Fruit fly (Drosophila melanogaster) whole organism, embryonic: ENCODE data around the gene CG7806.

ENCODE experiments used
- BEAF-32 ChIP-seq: fragments of 200-800 bp; sonication (Bioruptor generic); optimal IDR thresholded peaks from 3 replicates; lab custom pipeline; 2017; ENCODE audit warnings: missing biosample characterization, missing genetic modification characterization, mild to moderate bottlenecking, moderate library complexity, missing genetic modification reagents
- CG10654 ChIP-seq: fragments of 200-800 bp; sonication (Bioruptor generic); optimal IDR thresholded peaks from 2 replicates; lab custom pipeline; 2016; ENCODE audit warnings: missing biosample characterization, missing genetic modification characterization
- CG10959 ChIP-seq: fragments of 200-800 bp; sonication (Bioruptor generic); IDR thresholded peaks from 2 replicates; pipeline ENCODE4 v1.3.6; 2022; ENCODE audit warnings: missing biosample characterization, missing genetic modification characterization
- CG11398 ChIP-seq: fragments of 200-800 bp; sonication (Bioruptor generic); optimal IDR thresholded peaks from 2 replicates; lab custom pipeline; 2016; ENCODE audit warnings: missing biosample characterization, missing genetic modification characterization
- CG13123 ChIP-seq: fragments of 200-800 bp; sonication (Bioruptor generic); optimal IDR thresholded peaks from 2 replicates; lab custom pipeline; 2016; ENCODE audit warnings: missing biosample characterization, missing genetic modification characterization
- CG13287 ChIP-seq: fragments of 200-800 bp; sonication (Bioruptor generic); IDR thresholded peaks from 2 replicates; pipeline ENCODE4 v1.3.6; 2022; ENCODE audit warnings: missing biosample characterization, missing genetic modification characterization; ENCODE audit not compliant: partially characterized antibody
- CG14860 ChIP-seq: fragments of 200-800 bp; sonication (Bioruptor generic); IDR thresholded peaks from 3 replicates; pipeline ENCODE4 v1.3.6; 2022; ENCODE audit warnings: missing biosample characterization, missing genetic modification characterization; ENCODE audit not compliant: partially characterized antibody
- CG16813 ChIP-seq: fragments of 200-800 bp; sonication (Bioruptor generic); IDR thresholded peaks from 3 replicates; pipeline ENCODE4 v1.3.6; 2022; ENCODE audit warnings: missing biosample characterization, missing genetic modification characterization; ENCODE audit not compliant: partially characterized antibody
- CG16815 ChIP-seq: fragments of 200-800 bp; sonication (Bioruptor generic); optimal IDR thresholded peaks from 3 replicates; lab custom pipeline; 2017; ENCODE audit warnings: missing biosample characterization, mild to moderate bottlenecking, missing genetic modification characterization
- CG16863 ChIP-seq: fragments of 200-800 bp; sonication (Bioruptor generic); optimal IDR thresholded peaks from 3 replicates; lab custom pipeline; 2016; ENCODE audit warnings: missing biosample characterization, missing genetic modification characterization
- CG17359 ChIP-seq: fragments of 200-800 bp; sonication (Bioruptor generic); optimal IDR thresholded peaks from 3 replicates; lab custom pipeline; 2018; ENCODE audit warnings: missing biosample characterization, mild to moderate bottlenecking, missing genetic modification characterization, moderate library complexity
- CG2120 ChIP-seq: fragments of 200-800 bp; sonication (Bioruptor generic); optimal IDR thresholded peaks from 3 replicates; lab custom pipeline; 2016; ENCODE audit warnings: missing biosample characterization, missing genetic modification characterization
- CG3281 ChIP-seq: fragments of 200-800 bp; sonication (Bioruptor generic); optimal IDR thresholded peaks from 3 replicates; lab custom pipeline; 2017; ENCODE audit warnings: missing biosample characterization, mild to moderate bottlenecking, missing genetic modification characterization
- CG3407 ChIP-seq: fragments of 200-800 bp; sonication (Bioruptor generic); optimal IDR thresholded peaks from 2 replicates; lab custom pipeline; 2018; ENCODE audit warnings: missing biosample characterization, mild to moderate bottlenecking, missing genetic modification characterization
- CG34224 ChIP-seq: fragments of 200-800 bp; sonication (Bioruptor generic); IDR thresholded peaks from 3 replicates; pipeline ENCODE4 v1.3.6; 2022; ENCODE audit warnings: missing biosample characterization, missing genetic modification characterization; ENCODE audit not compliant: partially characterized antibody
- CG6254 ChIP-seq: fragments of 200-800 bp; sonication (Bioruptor generic); optimal IDR thresholded peaks from 3 replicates; lab custom pipeline; 2017; ENCODE audit warnings: mild to moderate bottlenecking, missing biosample characterization, missing genetic modification reagents, missing genetic modification characterization
- CG7372 ChIP-seq: fragments of 200-800 bp; sonication (Bioruptor generic); IDR thresholded peaks from 2 replicates; pipeline ENCODE4 v1.3.6; 2022; ENCODE audit warnings: missing biosample characterization, missing genetic modification characterization
- CG9727 ChIP-seq: fragments of 200-800 bp; sonication (Bioruptor generic); optimal IDR thresholded peaks from 3 replicates; lab custom pipeline; 2017; ENCODE audit warnings: missing biosample characterization, mild to moderate bottlenecking, missing genetic modification characterization
- Dbx ChIP-seq: fragments of 200-800 bp; sonication (Bioruptor generic); IDR thresholded peaks from 3 replicates; pipeline ENCODE4 v1.3.6; 2022; ENCODE audit warnings: missing biosample characterization, missing genetic modification characterization
- E2f2 ChIP-seq: fragments of 200-800 bp; sonication (Bioruptor generic); IDR thresholded peaks from 2 replicates; pipeline ENCODE4 v1.3.6; 2022; ENCODE audit warnings: missing biosample characterization, missing genetic modification characterization
- Meics ChIP-seq: fragments of 200-800 bp; sonication (Bioruptor generic); optimal IDR thresholded peaks from 2 replicates; lab custom pipeline; 2017; ENCODE audit warnings: missing biosample characterization, mild to moderate bottlenecking, missing genetic modification characterization
- NC2β ChIP-seq: fragments of 200-800 bp; sonication (Bioruptor generic); optimal IDR thresholded peaks from 2 replicates; lab custom pipeline; 2016; ENCODE audit warnings: missing biosample characterization, missing genetic modification characterization
- Scr ChIP-seq: fragments of 200-800 bp; sonication (Bioruptor generic); IDR thresholded peaks from 2 replicates; pipeline ENCODE4 v1.3.6; 2022; ENCODE audit warnings: missing biosample characterization, missing genetic modification characterization; ENCODE audit not compliant: partially characterized antibody
- Stat92E ChIP-seq, 3 experiments: fragments of >200 bp in 2 of 3; fragments of 200-800 bp in 1 of 3; sonication (Bioruptor generic) in 1 of 3; optimal IDR thresholded peaks; 2 replicates each; lab custom pipeline; 2017 to 2019; ENCODE audit warnings: missing biosample characterization in 3 of 3, missing genetic modification characterization in 3 of 3, mild to moderate bottlenecking in 1 of 3, moderate library complexity in 1 of 3
- Usf ChIP-seq: fragments of 200-800 bp; sonication (Bioruptor generic); optimal IDR thresholded peaks from 2 replicates; lab custom pipeline; 2017; ENCODE audit warnings: missing genotype, missing biosample characterization, missing genetic modification characterization
- ase ChIP-seq: fragments of 200-800 bp; sonication (Bioruptor generic); IDR thresholded peaks from 3 replicates; pipeline ENCODE4 v1.3.6; 2022; ENCODE audit warnings: missing biosample characterization, missing genetic modification characterization
- chinmo ChIP-seq: fragments of 200-800 bp; sonication (Bioruptor generic); IDR thresholded peaks from 4 replicates; pipeline ENCODE4 v1.3.6; 2022; ENCODE audit warnings: missing biosample characterization, missing genetic modification characterization; ENCODE audit not compliant: partially characterized antibody
- da ChIP-seq: fragments of 200-800 bp; sonication (Bioruptor generic); optimal IDR thresholded peaks from 2 replicates; lab custom pipeline; 2016; ENCODE audit warnings: missing biosample characterization, missing genetic modification characterization
- dm ChIP-seq: fragments of 200-800 bp; sonication (Bioruptor generic); optimal IDR thresholded peaks from 3 replicates; lab custom pipeline; 2016; ENCODE audit warnings: missing biosample characterization, missing genetic modification characterization
- fd64A ChIP-seq: fragments of 200-800 bp; sonication (Bioruptor generic); optimal IDR thresholded peaks from 3 replicates; lab custom pipeline; 2018; ENCODE audit warnings: missing biosample characterization, mild to moderate bottlenecking, missing genetic modification characterization
- fu2 ChIP-seq: fragments of 200-800 bp; sonication (Bioruptor generic); optimal IDR thresholded peaks from 2 replicates; lab custom pipeline; 2016; ENCODE audit warnings: missing biosample characterization, missing genetic modification characterization
- gce ChIP-seq: fragments of 200-800 bp; sonication (Bioruptor generic); IDR thresholded peaks from 3 replicates; pipeline ENCODE4 v1.3.6; 2022; ENCODE audit warnings: missing biosample characterization, missing genetic modification characterization
- pan ChIP-seq, 4 experiments: fragments of >200 bp in 3 of 4; fragments of 200-800 bp in 1 of 4; sonication (Bioruptor generic) in 1 of 4; optimal IDR thresholded peaks in 3 of 4; IDR thresholded peaks in 1 of 4; 2 replicates each; pipeline versions ENCODE4 v1.3.6 to Lab custom; 2017 to 2022; ENCODE audit warnings: missing biosample characterization in 2 of 4, missing genetic modification characterization in 2 of 4, mixed read lengths in 1 of 4
- pita ChIP-seq: fragments of 200-800 bp; sonication (Bioruptor generic); optimal IDR thresholded peaks from 2 replicates; lab custom pipeline; 2017; ENCODE audit warnings: missing biosample characterization, mild to moderate bottlenecking, missing genetic modification characterization
- schlank ChIP-seq: fragments of 200-800 bp; sonication (Bioruptor generic); optimal IDR thresholded peaks from 2 replicates; lab custom pipeline; 2018; ENCODE audit warnings: missing biosample characterization, mild to moderate bottlenecking, missing genetic modification characterization
- sens-2 ChIP-seq: fragments of 200-800 bp; sonication (Bioruptor generic); IDR thresholded peaks from 2 replicates; pipeline ENCODE4 v1.3.6; 2022; ENCODE audit warnings: missing biosample characterization, missing genetic modification characterization
- seq ChIP-seq: fragments of 200-800 bp; sonication (Bioruptor generic); IDR thresholded peaks from 2 replicates; pipeline ENCODE4 v1.3.6; 2022; ENCODE audit warnings: missing biosample characterization, missing genetic modification characterization
- shn ChIP-seq: fragments of 200-800 bp; sonication (Bioruptor generic); optimal IDR thresholded peaks from 3 replicates; lab custom pipeline; 2016; ENCODE audit warnings: missing biosample characterization, missing genetic modification characterization
- sisA ChIP-seq: fragments of 200-800 bp; sonication (Bioruptor generic); IDR thresholded peaks from 2 replicates; pipeline ENCODE4 v1.3.6; 2022; ENCODE audit warnings: missing biosample characterization, missing genetic modification characterization
- sob ChIP-seq: fragments of 200-800 bp; sonication (Bioruptor generic); IDR thresholded peaks from 2 replicates; pipeline ENCODE4 v1.3.6; 2022; ENCODE audit warnings: missing biosample characterization, missing genetic modification characterization
- tap ChIP-seq: fragments of 200-800 bp; optimal IDR thresholded peaks from 3 replicates; lab custom pipeline; 2019; ENCODE audit warnings: missing biosample characterization, mild to moderate bottlenecking, missing genetic modification characterization, moderate library complexity
- tna ChIP-seq: fragments of 200-800 bp; sonication (Bioruptor generic); IDR thresholded peaks from 2 replicates; pipeline ENCODE4 v1.3.6; 2022; ENCODE audit warnings: missing biosample characterization, missing genetic modification characterization; ENCODE audit not compliant: partially characterized antibody
- trem ChIP-seq: fragments of 200-800 bp; optimal IDR thresholded peaks from 3 replicates; lab custom pipeline; 2019; ENCODE audit warnings: missing biosample characterization, mild to moderate bottlenecking, missing genetic modification characterization, moderate library complexity
- twi ChIP-seq: fragments of 200-800 bp; optimal IDR thresholded peaks from 2 replicates; lab custom pipeline; 2019; ENCODE audit warnings: missing biosample characterization, mild to moderate bottlenecking, missing genetic modification characterization, moderate library complexity
- unc-4 ChIP-seq: fragments of 200-800 bp; sonication (Bioruptor generic); IDR thresholded peaks from 2 replicates; pipeline ENCODE4 v1.3.6; 2022; ENCODE audit warnings: missing biosample characterization, missing genetic modification characterization; ENCODE audit not compliant: partially characterized antibody
- vnd ChIP-seq: fragments of 200-800 bp; sonication (Bioruptor generic); IDR thresholded peaks from 3 replicates; pipeline ENCODE4 v1.3.6; 2022; ENCODE audit warnings: missing biosample characterization, missing genetic modification characterization; ENCODE audit not compliant: partially characterized antibody
- wdn ChIP-seq: fragments of 200-800 bp; sonication (Bioruptor generic); IDR thresholded peaks from 2 replicates; pipeline ENCODE4 v1.3.6; 2022; ENCODE audit warnings: missing biosample characterization, missing genetic modification characterization
- zen2 ChIP-seq: fragments of 200-800 bp; sonication (Bioruptor generic); IDR thresholded peaks from 3 replicates; pipeline ENCODE4 v1.3.6; 2022; ENCODE audit warnings: missing biosample characterization, missing genetic modification characterization; ENCODE audit not compliant: partially characterized antibody

The CG7806 gene

dm6 chr2L:8302766-8303479, 8.3 kb upstream of the CG7806 start, which contains the start of the genes wol and Scgalpha (continued):
- TF ChIP-seq Stat92E (GFP tag; optimal IDR thresholded peaks at IDR 0.05; lab: Kevin White, UChicago), result peak in 1 of 3 experiments; percentile 97
- no peak for TF ChIP-seq tap
- TF ChIP-seq sens-2 (GFP tag; lab: Robert Waterston, UW), result no peak
- TF ChIP-seq CG16815 (GFP tag; lab: Kevin White, UChicago), result no peak
- TF ChIP-seq CG17359 (tag; lab: Kevin White, UChicago), result no peak
- no peak for TF ChIP-seq da (GFP tag; lab: Kevin White, UChicago)
- TF ChIP-seq vnd (GFP tag; lab: Robert Waterston, UW), result no peak; the same call in 2 of the 3 replicates
- TF ChIP-seq NC2β (GFP tag; lab: Kevin White, UChicago), result no peak
- TF ChIP-seq CG10654, result no peak
- TF ChIP-seq schlank, result no peak
- no peak for TF ChIP-seq CG10959 (GFP tag; lab: Robert Waterston, UW)
- TF ChIP-seq zen2 (GFP tag; lab: Robert Waterston, UW), result peak; percentile 26; the same call in 2 of the 3 replicates
- no peak for TF ChIP-seq ase (GFP tag; lab: Robert Waterston, UW)
- TF ChIP-seq Meics (GFP tag; lab: Kevin White, UChicago), result no peak
- TF ChIP-seq sob (GFP tag; lab: Robert Waterston, UW), result no peak
- TF ChIP-seq CG16863, result no peak
- no peak for TF ChIP-seq CG13123 (GFP tag; lab: Kevin White, UChicago)
- TF ChIP-seq CG14860 (GFP tag; lab: Robert Waterston, UW), result 0 out of 3 replicates have a peak, but pooled peaks have one; percentile 41
- peak; percentile 65 for TF ChIP-seq BEAF-32 (GFP tag; lab: Kevin White, UChicago)
- no peak for TF ChIP-seq CG11398 (GFP tag; lab: Kevin White, UChicago)
- peak; percentile 65 for TF ChIP-seq CG16813 (GFP tag; lab: Robert Waterston, UW)
- TF ChIP-seq Dbx (GFP tag; lab: Robert Waterston, UW), result no peak
- TF ChIP-seq seq (GFP tag; lab: Robert Waterston, UW), result no peak
- no peak for TF ChIP-seq CG3407
- no peak for TF ChIP-seq trem (tag; lab: Kevin White, UChicago)
- no peak for TF ChIP-seq pita
- no peak for TF ChIP-seq fd64A
- peak; percentile 73 for TF ChIP-seq E2f2 (GFP tag; lab: Robert Waterston, UW)
- TF ChIP-seq twi (tag; lab: Kevin White, UChicago), result no peak
- TF ChIP-seq shn, result no peak
- no peak for TF ChIP-seq CG3281
- peak; percentile 71 for TF ChIP-seq CG13287 (GFP tag; lab: Robert Waterston, UW)
- TF ChIP-seq CG9727, result no peak
- TF ChIP-seq wdn, result no peak
- no peak for TF ChIP-seq gce (GFP tag; lab: Robert Waterston, UW)
- TF ChIP-seq Usf, result no peak
- TF ChIP-seq Scr, result peak; percentile 60
- TF ChIP-seq chinmo (GFP tag; lab: Robert Waterston, UW), result peak; percentile 58; the same call in 1 of the 4 replicates
- TF ChIP-seq unc-4 (GFP tag; lab: Robert Waterston, UW), result peak; percentile 51
- TF ChIP-seq CG6254, result no peak
- no peak for TF ChIP-seq CG7372 (GFP tag; lab: Robert Waterston, UW)
- TF ChIP-seq dm (GFP tag; lab: Kevin White, UChicago), result no peak
- no peak for TF ChIP-seq sisA (GFP tag; lab: Robert Waterston, UW)
- TF ChIP-seq tna, result no peak
- TF ChIP-seq CG34224 (GFP tag; lab: Robert Waterston, UW), result peak; percentile 69; the same call in 2 of the 3 replicates
- no peak for TF ChIP-seq fu2 (GFP tag; lab: Kevin White, UChicago)
- no peak for TF ChIP-seq pan (optimal IDR thresholded peaks at IDR 0.05; lab: Kevin White, UChicago)
- TF ChIP-seq pan (GFP tag; optimal IDR thresholded peaks at IDR 0.05 in 1 of 2, IDR thresholded peaks at IDR 0.05 in 1 of 2), result no peak
- TF ChIP-seq CG2120 (GFP tag; lab: Kevin White, UChicago), result no peak
